Fruit fly (Drosophila melanogaster): Measurements from ENCODE around the gene eIF5.

The eIF5 gene

dm6 chrX:15996831-15997230 is 5.1 kb upstream of the eIF5 start, which contains the start of gene CG8939 (continued):
- TF ChIP-seq MBD-R2 (GFP tag; IDR thresholded peaks at IDR 0.05) (peak; percentile 65), CG31224 (GFP tag; IDR thresholded peaks at IDR 0.05) (no peak), Ets97D (GFP tag; optimal IDR thresholded peaks at IDR 0.05) (peak; percentile 42), H2.0 (GFP tag; IDR thresholded peaks at IDR 0.05) (no peak), maf-S (GFP tag; optimal IDR thresholded peaks at IDR 0.05) (no peak), so (GFP tag; IDR thresholded peaks at IDR 0.05) (no peak), CG17612 (GFP tag; IDR thresholded peaks at IDR 0.05) (no peak), ac (GFP tag; optimal IDR thresholded peaks at IDR 0.05) (no peak), ssp (GFP tag; IDR thresholded peaks at IDR 0.05) (no peak), CG14710 (tag; optimal IDR thresholded peaks at IDR 0.05) (peak; percentile 33), sisA (GFP tag; IDR thresholded peaks at IDR 0.05) (no peak), NC2β (GFP tag; optimal IDR thresholded peaks at IDR 0.05) (no peak), Xrp1 (GFP tag; IDR thresholded peaks at IDR 0.05) (no peak), seq (GFP tag; IDR thresholded peaks at IDR 0.05) (no peak), al (GFP tag; IDR thresholded peaks at IDR 0.05) (no peak), Bgb (GFP tag; IDR thresholded peaks at IDR 0.05; ENCODE audit: partially characterized antibody) (peak; percentile 54), Atf6 (GFP tag; IDR thresholded peaks at IDR 0.05) (no peak), BEAF-32 (GFP tag; optimal IDR thresholded peaks at IDR 0.05) (peak; percentile 37), CG18599 (GFP tag; optimal IDR thresholded peaks at IDR 0.05) (no peak), Myb (GFP tag; optimal IDR thresholded peaks at IDR 0.05) (no peak), CG11560 (tag; IDR thresholded peaks at IDR 0.05) (no peak), Dek (tag; optimal IDR thresholded peaks at IDR 0.05) (no peak), CG7271 (tag; optimal IDR thresholded peaks at IDR 0.05) (no peak), CG1603 (tag; optimal IDR thresholded peaks at IDR 0.05) (peak; percentile 99), HLH3B (GFP tag; IDR thresholded peaks at IDR 0.05) (no peak), chif (GFP tag; optimal IDR thresholded peaks at IDR 0.05) (no peak), CG9817 (tag; optimal IDR thresholded peaks at IDR 0.05) (no peak), Lim3 (GFP tag; IDR thresholded peaks at IDR 0.05) (no peak), jigr1 (GFP tag; IDR thresholded peaks at IDR 0.05) (no peak), CG4617 (GFP tag; optimal IDR thresholded peaks at IDR 0.05; ENCODE audit: borderline replicate concordance) (peak; percentile 15), cwo (GFP tag; optimal IDR thresholded peaks at IDR 0.05) (peak; percentile 92), GATAe (GFP tag; conservative IDR thresholded peaks at IDR 0.05) (no peak), CG30020 (tag; optimal IDR thresholded peaks at IDR 0.05) (peak; percentile 87), sna (GFP tag; IDR thresholded peaks at IDR 0.05; ENCODE audit: partially characterized antibody) (no peak), CG3995 (GFP tag; optimal IDR thresholded peaks at IDR 0.05) (no peak), Trl (optimal IDR thresholded peaks at IDR 0.05) (no peak), Trl (GFP tag; optimal IDR thresholded peaks at IDR 0.05) (no peak), CG17829 (tag; optimal IDR thresholded peaks at IDR 0.05) (peak; percentile 7), fd102C (GFP tag; optimal IDR thresholded peaks at IDR 0.05) (no peak), stc (GFP tag; IDR thresholded peaks at IDR 0.05) (no peak), H15 (GFP tag; IDR thresholded peaks at IDR 0.05) (no peak), Rx (GFP tag; IDR thresholded peaks at IDR 0.05) (no peak), caup (GFP tag; optimal IDR thresholded peaks at IDR 0.05; ENCODE audit: severe bottlenecking) (no peak), CG12391 (tag; optimal IDR thresholded peaks at IDR 0.05) (peak; percentile 12), lola (GFP tag; optimal IDR thresholded peaks at IDR 0.05) (no peak), stwl (tag; optimal IDR thresholded peaks at IDR 0.05) (peak; percentile 59), Scr (GFP tag; IDR thresholded peaks at IDR 0.05; ENCODE audit: partially characterized antibody) (peak; percentile 46), CG12155 (GFP tag; optimal IDR thresholded peaks at IDR 0.05) (no peak), HHEX (GFP tag; optimal IDR thresholded peaks at IDR 0.05) (no peak), CG34422 (GFP tag; IDR thresholded peaks at IDR 0.05) (no peak), Optix (GFP tag; IDR thresholded peaks at IDR 0.05) (no peak), CG33557 (GFP tag; optimal IDR thresholded peaks at IDR 0.05) (no peak)

All from whole organism, embryonic.